Fruit fly (Drosophila melanogaster) whole organism, wandering third instar larva: ENCODE results near the gene Pgant35A.
A peak's percentile ranks its signal among the peaks of the same experiment; 100 is the strongest.

Source experiments
- Abd-B ChIP-seq: fragments of >200 bp; optimal IDR thresholded peaks from 2 replicates; lab custom pipeline; 2017; ENCODE audit warnings: missing biosample characterization, missing genetic modification characterization
- CG32264 ChIP-seq: fragments of 200-800 bp; sonication (Bioruptor generic); optimal IDR thresholded peaks from 2 replicates; lab custom pipeline; 2016; ENCODE audit warnings: missing biosample characterization, missing genetic modification characterization
- CG9705 ChIP-seq: fragments of 200-800 bp; sonication (Bioruptor generic); optimal IDR thresholded peaks from 2 replicates; lab custom pipeline; 2018; ENCODE audit warnings: missing biosample characterization, mild to moderate bottlenecking, missing genetic modification characterization
- CrebA ChIP-seq: fragments of 200-800 bp; sonication (Bioruptor generic); optimal IDR thresholded peaks from 2 replicates; lab custom pipeline; 2016; ENCODE audit warnings: missing biosample characterization, mild to moderate bottlenecking, missing genetic modification characterization, borderline replicate concordance
- Dfd ChIP-seq: fragments of >200 bp; optimal IDR thresholded peaks from 2 replicates; lab custom pipeline; 2017; ENCODE audit warnings: missing biosample characterization, missing genetic modification characterization
- Dif ChIP-seq: fragments of 200-275, 200-300 bp; sonication (Bioruptor generic); optimal IDR thresholded peaks from 2 replicates; lab custom pipeline; 2018; ENCODE audit warnings: missing biosample characterization, missing genetic modification characterization; ENCODE audit not compliant: partially characterized antibody
- GATAd ChIP-seq: sonication (Bioruptor generic); optimal IDR thresholded peaks from 2 replicates; lab custom pipeline; 2016; ENCODE audit warnings: missing biosample characterization, missing genetic modification characterization
- HLH106 ChIP-seq: fragments of 200-800 bp; optimal IDR thresholded peaks from 3 replicates; lab custom pipeline; 2019; ENCODE audit warnings: missing biosample characterization, mild to moderate bottlenecking, missing genetic modification characterization, moderate library complexity
- Hnf4 ChIP-seq: fragments of 200-800 bp; sonication (Bioruptor generic); optimal IDR thresholded peaks from 2 replicates; lab custom pipeline; 2016; ENCODE audit warnings: missing biosample characterization, mild to moderate bottlenecking, missing genetic modification characterization
- Hr78 ChIP-seq: fragments of >200 bp; optimal IDR thresholded peaks from 2 replicates; lab custom pipeline; 2017; ENCODE audit warnings: missing biosample characterization, missing genetic modification characterization
- Hr83 ChIP-seq: fragments of 200-300 bp; sonication (Bioruptor generic); optimal IDR thresholded peaks from 2 replicates; lab custom pipeline; 2016; ENCODE audit warnings: missing biosample characterization, mild to moderate bottlenecking, missing genetic modification characterization, moderate library complexity; ENCODE audit not compliant: poor library complexity, severe bottlenecking
- Jra ChIP-seq: sonication (Bioruptor generic); optimal IDR thresholded peaks from 2 replicates; lab custom pipeline; 2016; ENCODE audit warnings: missing biosample characterization, missing genetic modification characterization
- Mio ChIP-seq: sonication (Bioruptor generic); optimal IDR thresholded peaks from 2 replicates; lab custom pipeline; 2016; ENCODE audit warnings: missing biosample characterization, missing genetic modification characterization
- Myc ChIP-seq: fragments of >200 bp; optimal IDR thresholded peaks from 2 replicates; lab custom pipeline; 2017
- N ChIP-seq: fragments of >200 bp; optimal IDR thresholded peaks from 2 replicates; lab custom pipeline; 2018; ENCODE audit warnings: missing biosample characterization, missing external identifiers, missing genetic modification characterization
- OdsH ChIP-seq: fragments of 200-800 bp; sonication (Bioruptor generic); optimal IDR thresholded peaks from 2 replicates; lab custom pipeline; 2016; ENCODE audit warnings: missing biosample characterization, mild to moderate bottlenecking, missing genetic modification characterization
- Rel ChIP-seq, 2 experiments: fragments of 200-800 bp; sonication (Bioruptor generic) in 1 of 2; optimal IDR thresholded peaks; 2 replicates in 1 of 2; 3 replicates in 1 of 2; lab custom pipeline; 2016 to 2019; ENCODE audit warnings: mild to moderate bottlenecking in 2 of 2, missing biosample characterization in 2 of 2, missing genetic modification characterization in 2 of 2, moderate library complexity in 1 of 2
- Sp1 ChIP-seq: fragments of 200-800 bp; sonication (Bioruptor generic); optimal IDR thresholded peaks from 3 replicates; lab custom pipeline; 2019; ENCODE audit warnings: missing biosample characterization, mild to moderate bottlenecking, missing genetic modification characterization, moderate library complexity
- Vsx2 ChIP-seq: fragments of 200-300, 225-300 bp; sonication (Bioruptor generic); optimal IDR thresholded peaks from 2 replicates; lab custom pipeline; 2018; ENCODE audit warnings: missing biosample characterization, missing genetic modification characterization; ENCODE audit not compliant: partially characterized antibody
- br ChIP-seq: fragments of 200-800 bp; sonication (Bioruptor generic); optimal IDR thresholded peaks from 2 replicates; lab custom pipeline; 2016; ENCODE audit warnings: missing biosample characterization, missing genetic modification characterization
- brk ChIP-seq: fragments of 200-800 bp; sonication (Bioruptor generic); optimal IDR thresholded peaks from 2 replicates; lab custom pipeline; 2016; ENCODE audit warnings: missing biosample characterization, mild to moderate bottlenecking, missing genetic modification characterization
- dl ChIP-seq, 2 experiments: fragments of 175-275, 200-275 bp in 1 of 2; fragments of 200-275 bp in 1 of 2; sonication (Bioruptor generic); optimal IDR thresholded peaks; lab custom pipeline; 2018; ENCODE audit warnings: mild to moderate bottlenecking in 2 of 2, missing biosample characterization in 2 of 2, missing genetic modification characterization in 2 of 2, moderate library complexity in 2 of 2; ENCODE audit not compliant: partially characterized antibody in 2 of 2, insufficient read depth in 1 of 2
- dmrt93B ChIP-seq: fragments of 200-800 bp; sonication (Bioruptor generic); optimal IDR thresholded peaks from 2 replicates; lab custom pipeline; 2018; ENCODE audit warnings: missing biosample characterization, mild to moderate bottlenecking, missing genetic modification characterization
- dsf ChIP-seq: sonication (Bioruptor generic); optimal IDR thresholded peaks from 2 replicates; lab custom pipeline; 2016; ENCODE audit warnings: missing biosample characterization, missing genetic modification characterization, borderline replicate concordance
- ey ChIP-seq: fragments of 200-800 bp; sonication (Bioruptor generic); optimal IDR thresholded peaks from 2 replicates; lab custom pipeline; 2016; ENCODE audit warnings: missing biosample characterization, missing genetic modification characterization
- foxo ChIP-seq, 2 experiments: fragments of 200-800 bp; sonication (Bioruptor generic); optimal IDR thresholded peaks; 2 replicates in 1 of 2; 3 replicates in 1 of 2; lab custom pipeline; 2016 to 2017; ENCODE audit warnings: missing biosample characterization in 2 of 2, missing genetic modification characterization in 2 of 2
- fru ChIP-seq: fragments of 200-800 bp; sonication (Bioruptor generic); optimal IDR thresholded peaks from 3 replicates; lab custom pipeline; 2016; ENCODE audit warnings: missing biosample characterization, mild to moderate bottlenecking, missing genetic modification characterization
- h ChIP-seq: fragments of 200-800 bp; sonication (Bioruptor generic); optimal IDR thresholded peaks from 3 replicates; lab custom pipeline; 2016; ENCODE audit warnings: missing biosample characterization, mild to moderate bottlenecking, missing genetic modification characterization
- jim ChIP-seq: fragments of 175-275, 200-325 bp; sonication (Bioruptor generic); optimal IDR thresholded peaks from 2 replicates; lab custom pipeline; 2016; ENCODE audit warnings: missing biosample characterization, mild to moderate bottlenecking, missing genetic modification characterization
- lola ChIP-seq: fragments of >200 bp; optimal IDR thresholded peaks from 2 replicates; lab custom pipeline; 2017; ENCODE audit warnings: missing biosample characterization, missing genetic modification characterization
- pan ChIP-seq: fragments of >200 bp; optimal IDR thresholded peaks from 2 replicates; lab custom pipeline; 2017
- psq ChIP-seq: fragments of 200-800 bp; sonication (Bioruptor generic); optimal IDR thresholded peaks from 3 replicates; lab custom pipeline; 2017; ENCODE audit warnings: missing biosample characterization, mild to moderate bottlenecking, missing genetic modification characterization, moderate library complexity
- rgr ChIP-seq: fragments of 200-800 bp; sonication (Bioruptor generic); optimal IDR thresholded peaks from 3 replicates; lab custom pipeline; 2016; ENCODE audit warnings: missing biosample characterization, mild to moderate bottlenecking, missing genetic modification characterization
- sage ChIP-seq: fragments of 200-800 bp; sonication (Bioruptor generic); optimal IDR thresholded peaks from 2 replicates; lab custom pipeline; 2016; ENCODE audit warnings: missing biosample characterization, mild to moderate bottlenecking, missing genetic modification characterization
- sv ChIP-seq: fragments of 200-800 bp; sonication (Bioruptor generic); optimal IDR thresholded peaks from 3 replicates; lab custom pipeline; 2016; ENCODE audit warnings: missing biosample characterization, missing genetic modification characterization
- tai ChIP-seq: sonication (Bioruptor generic); optimal IDR thresholded peaks from 2 replicates; lab custom pipeline; 2016; ENCODE audit warnings: missing biosample characterization, missing genetic modification characterization
- usp ChIP-seq: fragments of >200 bp; optimal IDR thresholded peaks from 2 replicates; lab custom pipeline; 2017; ENCODE audit warnings: missing biosample characterization, missing genetic modification characterization
- woc ChIP-seq: sonication (Bioruptor generic); optimal IDR thresholded peaks from 2 replicates; lab custom pipeline; 2016; ENCODE audit warnings: missing biosample characterization, mild to moderate bottlenecking, missing genetic modification characterization

The Pgant35A gene

dm6 chr2L:14386522-14386921, 27.5 kb downstream of the Pgant35A start (continued):
- TF ChIP-seq Abd-B, result no peak

DNA sequence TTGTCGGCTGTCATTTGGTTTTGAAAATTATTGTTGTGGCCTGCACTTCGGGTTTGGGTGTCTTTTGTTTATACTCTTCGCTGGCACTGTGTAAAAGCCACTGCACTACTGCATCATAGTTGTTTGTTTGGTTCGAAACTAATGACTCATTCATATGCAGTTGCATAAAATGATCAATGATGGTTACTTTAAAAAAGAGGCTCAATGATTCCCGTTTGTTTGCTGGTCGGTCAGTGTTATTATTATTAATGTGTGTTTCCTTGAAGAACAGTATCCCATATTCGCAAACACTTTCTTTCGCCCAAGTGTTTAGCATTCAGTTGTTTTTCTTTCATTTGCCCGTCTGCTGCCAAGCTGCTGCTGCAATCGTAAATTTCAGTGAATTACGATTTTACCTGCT, 29.4 kb downstream of the Pgant35A start:
- TF ChIP-seq dsf (GFP tag; lab: Kevin White, UChicago), result no peak

DNA sequence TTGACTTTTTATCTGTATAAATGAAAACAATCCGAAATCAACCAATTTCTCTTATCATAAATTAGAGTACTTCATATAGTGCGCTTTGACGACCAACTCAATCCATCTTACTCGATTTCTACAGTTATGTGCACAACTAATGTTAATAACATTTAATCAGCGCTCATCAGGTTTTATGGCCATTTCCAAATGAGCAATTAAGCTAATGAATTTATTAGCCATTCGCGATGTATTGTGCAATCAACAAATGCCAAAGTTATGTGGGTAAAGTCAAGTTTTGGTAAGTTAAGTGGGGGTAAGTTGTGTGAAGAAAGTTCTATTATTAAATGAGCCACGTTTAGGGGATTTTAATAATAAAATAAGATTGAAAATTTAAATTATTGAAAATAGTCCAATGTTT, 34.5 kb downstream of the Pgant35A start:
- TF ChIP-seq Myc (lab: Kevin White, UChicago) (no peak), jim (GFP tag; lab: Kevin White, UChicago) (no peak), Dif (GFP tag; lab: Kevin White, UChicago) (no peak), brk (GFP tag; lab: Kevin White, UChicago) (no peak), Jra (GFP tag; lab: Kevin White, UChicago) (no peak), CG9705 (GFP tag; lab: Kevin White, UChicago) (no peak), OdsH (GFP tag; lab: Kevin White, UChicago) (no peak), pan (no peak), rgr (no peak), Mio (GFP tag; lab: Kevin White, UChicago) (no peak)

dm6 chr2L:14394298-14395064, 35.4 kb downstream of the Pgant35A start:
- TF ChIP-seq pan (no peak), psq (GFP tag; lab: Kevin White, UChicago) (no peak), N (GFP tag; lab: Kevin White, UChicago) (no peak), OdsH (GFP tag; lab: Kevin White, UChicago) (no peak), Vsx2 (GFP tag; lab: Kevin White, UChicago) (no peak), Dfd (GFP tag; lab: Kevin White, UChicago) (no peak), GATAd (no peak), foxo (GFP tag; optimal IDR thresholded peaks at IDR 0.05; lab: Kevin White, UChicago) (peak in 1 of 2 experiments; percentile 41), Sp1 (GFP tag; lab: Kevin White, UChicago) (peak; percentile 65), h (GFP tag; lab: Kevin White, UChicago) (peak; percentile 26), brk (GFP tag; lab: Kevin White, UChicago) (no peak), fru (GFP tag; lab: Kevin White, UChicago) (no peak), tai (GFP tag; lab: Kevin White, UChicago) (no peak), dsf (GFP tag; lab: Kevin White, UChicago) (no peak), rgr (peak; percentile 7), sage (GFP tag; lab: Kevin White, UChicago) (peak; percentile 11), CG9705 (GFP tag; lab: Kevin White, UChicago) (no peak), br (GFP tag; lab: Kevin White, UChicago) (no peak), HLH106 (peak; percentile 28), Rel (GFP tag; optimal IDR thresholded peaks at IDR 0.05; lab: Kevin White, UChicago) (peak; percentile 13), Rel (tag; optimal IDR thresholded peaks at IDR 0.05; lab: Kevin White, UChicago) (peak; percentile 55), CrebA (GFP tag; lab: Kevin White, UChicago) (peak; percentile 51), Hr83 (GFP tag; lab: Kevin White, UChicago) (no peak), Hr78 (GFP tag; lab: Kevin White, UChicago) (no peak), Mio (GFP tag; lab: Kevin White, UChicago) (no peak), Jra (GFP tag; lab: Kevin White, UChicago) (no peak), ey (peak; percentile 8), CG32264 (GFP tag; lab: Kevin White, UChicago) (no peak), woc (GFP tag; lab: Kevin White, UChicago) (peak; percentile 28), Abd-B (no peak), dmrt93B (no peak), sv (GFP tag; lab: Kevin White, UChicago) (no peak), Hnf4 (no peak), usp (GFP tag; lab: Kevin White, UChicago) (no peak), jim (GFP tag; lab: Kevin White, UChicago) (no peak), Myc (lab: Kevin White, UChicago) (no peak), lola (GFP tag; lab: Kevin White, UChicago) (no peak), Dif (GFP tag; lab: Kevin White, UChicago) (no peak), dl (GFP tag; optimal IDR thresholded peaks at IDR 0.05; lab: Kevin White, UChicago; ENCODE audit: insufficient read depth in 1 of 2, partially characterized antibody in 2 of 2) (no peak)
